Worm (Caenorhabditis elegans) whole organism, mixed stage, embryonic: ENCODE results near the gene C38C3.4.

Source experiments
- snpc-4 ChIP-seq: fragments of 150-350 bp; optimal IDR thresholded peaks from 2 replicates; lab custom pipeline; 2014; ENCODE audit warnings: missing biosample characterization, missing genetic modification characterization
- unc-62 ChIP-seq: fragments of 150-350 bp; optimal IDR thresholded peaks from 2 replicates; lab custom pipeline; 2014; ENCODE audit warnings: missing biosample characterization, missing genetic modification reagents, missing genetic modification characterization

- TF ChIP-seq unc-62 (GFP tag; lab: Kevin White, UChicago) (no peak), snpc-4 (tag; lab: Kevin White, UChicago) (no peak)
Measured at ce11 chrV:1467444-1467843, 14.4 kb upstream of the C38C3.4 start, which contains the start of gene gid-8.
